Worm (Caenorhabditis elegans) whole organism, mixed stage, embryonic: ENCODE measurements around the gene T04B2.3.
A peak's percentile ranks its signal among the peaks of the same experiment; 100 is the strongest.

ENCODE experiments used
- M03D4.4 ChIP-seq: sonication (generic microtip); optimal IDR thresholded peaks from 2 replicates; lab custom pipeline; 2017; ENCODE audit warnings: mild to moderate bottlenecking, missing genetic modification characterization, missing compliant biosample characterization
- blmp-1 ChIP-seq: fragments of 150-350 bp; optimal IDR thresholded peaks from 2 replicates; lab custom pipeline; 2014; ENCODE audit warnings: missing biosample characterization, missing genetic modification characterization
- ceh-39 ChIP-seq: fragments of 150-350 bp; optimal IDR thresholded peaks from 2 replicates; lab custom pipeline; 2014; ENCODE audit warnings: missing biosample characterization, missing genetic modification characterization
- ceh-43 ChIP-seq: fragments of 200-800 bp; sonication (Bioruptor generic); optimal IDR thresholded peaks from 2 replicates; lab custom pipeline; 2018; ENCODE audit warnings: mild to moderate bottlenecking, missing genetic modification characterization, moderate library complexity, missing compliant biosample characterization
- ceh-83 ChIP-seq: fragments of 200-800 bp; sonication (Bioruptor generic); optimal IDR thresholded peaks from 2 replicates; lab custom pipeline; 2018; ENCODE audit warnings: mild to moderate bottlenecking, missing genetic modification characterization, missing compliant biosample characterization
- ces-1 ChIP-seq: fragments of 150-350 bp; optimal IDR thresholded peaks from 2 replicates; lab custom pipeline; 2014; ENCODE audit warnings: missing biosample characterization, missing genetic modification reagents, missing genetic modification characterization
- drap-1 ChIP-seq: fragments of 200-800 bp; sonication (Bioruptor generic); optimal IDR thresholded peaks from 3 replicates; lab custom pipeline; 2018; ENCODE audit warnings: mild to moderate bottlenecking, missing genetic modification characterization, missing compliant biosample characterization
- elt-1 ChIP-seq: sonication (generic microtip); optimal IDR thresholded peaks from 2 replicates; lab custom pipeline; 2017; ENCODE audit warnings: missing genetic modification characterization, mild to moderate bottlenecking, missing compliant biosample characterization, antibody characterized with exemption, moderate library complexity, borderline replicate concordance; ENCODE audit not compliant: insufficient read depth
- elt-3 ChIP-seq: fragments of 150-350 bp; optimal IDR thresholded peaks from 2 replicates; lab custom pipeline; 2014; ENCODE audit warnings: missing biosample characterization, missing genetic modification characterization
- flh-1 ChIP-seq: fragments of 200-800 bp; sonication (Bioruptor generic); optimal IDR thresholded peaks from 2 replicates; lab custom pipeline; 2018; ENCODE audit warnings: mild to moderate bottlenecking, missing genetic modification characterization, moderate library complexity, missing compliant biosample characterization
- lin-13 ChIP-seq: fragments of 150-350 bp; optimal IDR thresholded peaks from 2 replicates; lab custom pipeline; 2014; ENCODE audit warnings: missing biosample characterization, missing genetic modification characterization
- lin-32 ChIP-seq: fragments of 200-800 bp; sonication (Bioruptor generic); optimal IDR thresholded peaks from 2 replicates; lab custom pipeline; 2018; ENCODE audit warnings: mild to moderate bottlenecking, missing genetic modification characterization, missing compliant biosample characterization
- lsy-2 ChIP-seq: fragments of 150-350 bp; optimal IDR thresholded peaks from 2 replicates; lab custom pipeline; 2014; ENCODE audit warnings: missing biosample characterization, missing genetic modification characterization
- mep-1 ChIP-seq: fragments of 150-350 bp; optimal IDR thresholded peaks from 2 replicates; lab custom pipeline; 2017; ENCODE audit warnings: missing biosample characterization, missing genetic modification reagents, missing genetic modification characterization, inconsistent platforms
- mls-2 ChIP-seq: sonication (generic microtip); optimal IDR thresholded peaks from 2 replicates; lab custom pipeline; 2016; ENCODE audit warnings: mild to moderate bottlenecking, missing genetic modification characterization, moderate library complexity, missing compliant biosample characterization
- nhr-12 ChIP-seq: fragments of 150-350 bp; optimal IDR thresholded peaks from 2 replicates; lab custom pipeline; 2014; ENCODE audit warnings: missing biosample characterization, missing genetic modification characterization
- nhr-28 ChIP-seq: fragments of 150-350 bp; optimal IDR thresholded peaks from 2 replicates; lab custom pipeline; 2014; ENCODE audit warnings: missing biosample characterization, missing genetic modification characterization
- nhr-76 ChIP-seq: sonication (generic microtip); optimal IDR thresholded peaks from 2 replicates; lab custom pipeline; 2017; ENCODE audit warnings: missing biosample characterization, missing genetic modification characterization
- pha-4 ChIP-seq: fragments of 150-350 bp; optimal IDR thresholded peaks from 2 replicates; lab custom pipeline; 2018; ENCODE audit warnings: missing biosample characterization, missing genetic modification reagents, missing genetic modification characterization
- sem-2 ChIP-seq: fragments of 200-800 bp; sonication (Bioruptor generic); optimal IDR thresholded peaks from 2 replicates; lab custom pipeline; 2018; ENCODE audit warnings: mild to moderate bottlenecking, missing genetic modification characterization, missing compliant biosample characterization
- snpc-4 ChIP-seq: fragments of 150-350 bp; optimal IDR thresholded peaks from 2 replicates; lab custom pipeline; 2014; ENCODE audit warnings: missing biosample characterization, missing genetic modification characterization
- sptf-1 ChIP-seq: sonication (generic microtip); optimal IDR thresholded peaks from 2 replicates; lab custom pipeline; 2017; ENCODE audit warnings: mild to moderate bottlenecking, missing genetic modification characterization, moderate library complexity, missing compliant biosample characterization
- tbx-8 ChIP-seq: fragments of 200-800 bp; sonication (Bioruptor generic); optimal IDR thresholded peaks from 2 replicates; lab custom pipeline; 2018; ENCODE audit warnings: mild to moderate bottlenecking, missing genetic modification characterization, moderate library complexity, missing compliant biosample characterization
- unc-120 ChIP-seq: sonication (generic microtip); optimal IDR thresholded peaks from 2 replicates; lab custom pipeline; 2017; ENCODE audit warnings: missing genetic modification characterization, missing compliant biosample characterization; ENCODE audit not compliant: poor library complexity, severe bottlenecking
- unc-39 ChIP-seq: fragments of 150-350 bp; optimal IDR thresholded peaks from 2 replicates; lab custom pipeline; 2014; ENCODE audit warnings: missing biosample characterization, missing genetic modification characterization
- unc-62 ChIP-seq: fragments of 150-350 bp; optimal IDR thresholded peaks from 2 replicates; lab custom pipeline; 2014; ENCODE audit warnings: missing biosample characterization, missing genetic modification reagents, missing genetic modification characterization
- zip-8 ChIP-seq: fragments of 150-350 bp; optimal IDR thresholded peaks from 2 replicates; lab custom pipeline; 2014; ENCODE audit warnings: missing biosample characterization, missing genetic modification characterization

The T04B2.3 gene

DNA sequence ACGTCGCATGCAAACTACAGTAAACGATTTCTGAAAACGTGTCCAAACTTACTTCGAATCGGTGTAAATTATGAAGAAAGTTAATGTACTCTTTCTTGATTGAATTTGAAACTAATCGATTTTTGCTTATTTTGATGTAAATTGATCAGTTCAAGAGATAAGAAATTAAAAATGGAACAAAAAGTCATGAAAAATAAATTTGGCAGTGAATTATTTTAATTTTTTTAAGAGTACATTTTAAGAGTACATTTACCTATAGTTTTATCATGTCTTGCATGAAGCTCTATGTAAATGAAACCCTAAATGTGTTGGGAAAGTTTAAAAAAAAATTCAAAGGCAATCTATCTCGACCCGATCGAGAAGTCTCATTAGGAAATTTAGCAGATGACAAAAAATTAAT is 8.9 kb downstream of the T04B2.3 start, which contains the start of gene T04B2.7:
Gene T04B2.7, minus strand, starts transcription at position 101 of the 400 bp plus-strand sequence.
- TF ChIP-seq nhr-12 (tag; lab: Kevin White, UChicago) (no peak), mep-1 (no peak), unc-62 (no peak)

DNA sequence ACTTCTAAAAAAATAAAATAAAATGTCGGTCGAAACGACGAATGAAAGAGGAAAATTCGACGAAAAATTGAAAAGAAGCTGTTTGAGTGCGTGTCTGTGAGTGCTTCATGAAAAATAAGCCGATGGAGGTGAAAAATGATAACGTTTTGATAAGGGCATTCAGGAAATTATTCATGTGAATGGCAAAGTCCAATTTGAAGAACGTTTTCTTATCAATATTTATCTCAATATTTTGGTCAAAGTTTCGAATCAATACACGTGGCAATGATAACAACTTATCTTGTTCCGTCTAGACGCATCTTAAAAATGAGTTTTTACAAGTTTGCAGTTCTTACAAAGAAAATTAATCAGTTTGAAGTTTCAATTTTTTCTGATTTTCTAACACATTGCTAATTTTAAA is 12.0 kb downstream of the T04B2.3 start:
- TF ChIP-seq sptf-1 (tag; lab: Kevin White, UChicago), result no peak
- no peak for TF ChIP-seq ceh-83 (GFP tag; lab: Kevin White, UChicago)
- TF ChIP-seq unc-120 (tag; lab: Kevin White, UChicago), result no peak
- no peak for TF ChIP-seq zip-8 (tag; lab: Kevin White, UChicago)
- TF ChIP-seq drap-1 (GFP tag; lab: Kevin White, UChicago), result no peak
- TF ChIP-seq lsy-2 (tag; lab: Kevin White, UChicago), result no peak
- TF ChIP-seq M03D4.4, result no peak
- no peak for TF ChIP-seq mep-1
- TF ChIP-seq nhr-76 (tag; lab: Kevin White, UChicago), result no peak

DNA sequence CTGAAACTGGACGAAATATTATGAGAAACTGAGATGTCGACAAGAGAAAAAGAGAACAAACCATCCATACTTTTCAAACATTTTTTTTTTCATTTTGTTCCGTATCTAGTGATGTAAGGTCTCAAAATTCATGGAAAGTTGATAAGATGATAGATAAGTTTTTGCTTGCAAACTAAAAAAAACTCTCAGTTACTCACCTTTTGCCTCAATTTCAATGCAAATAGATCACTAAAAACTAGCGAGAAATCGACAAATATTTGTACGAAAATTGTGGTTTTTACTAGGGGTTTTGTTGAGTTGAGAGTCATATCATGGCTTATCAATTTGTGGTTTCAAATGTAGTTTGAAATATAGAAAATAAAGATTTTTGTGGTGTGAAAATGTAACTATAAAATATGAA is 13.6 kb downstream of the T04B2.3 start:
- TF ChIP-seq snpc-4, result no peak
- TF ChIP-seq ceh-43 (GFP tag; lab: Kevin White, UChicago), result no peak
- no peak for TF ChIP-seq ceh-39 (tag; lab: Kevin White, UChicago)
- no peak for TF ChIP-seq elt-1 (tag; lab: Kevin White, UChicago)
- no peak for TF ChIP-seq nhr-76 (tag; lab: Kevin White, UChicago)
- TF ChIP-seq lin-32 (GFP tag; lab: Kevin White, UChicago), result no peak
- no peak for TF ChIP-seq nhr-28 (tag; lab: Kevin White, UChicago)
- TF ChIP-seq nhr-12 (tag; lab: Kevin White, UChicago), result no peak
- TF ChIP-seq pha-4 (tag; lab: Kevin White, UChicago), result no peak

DNA sequence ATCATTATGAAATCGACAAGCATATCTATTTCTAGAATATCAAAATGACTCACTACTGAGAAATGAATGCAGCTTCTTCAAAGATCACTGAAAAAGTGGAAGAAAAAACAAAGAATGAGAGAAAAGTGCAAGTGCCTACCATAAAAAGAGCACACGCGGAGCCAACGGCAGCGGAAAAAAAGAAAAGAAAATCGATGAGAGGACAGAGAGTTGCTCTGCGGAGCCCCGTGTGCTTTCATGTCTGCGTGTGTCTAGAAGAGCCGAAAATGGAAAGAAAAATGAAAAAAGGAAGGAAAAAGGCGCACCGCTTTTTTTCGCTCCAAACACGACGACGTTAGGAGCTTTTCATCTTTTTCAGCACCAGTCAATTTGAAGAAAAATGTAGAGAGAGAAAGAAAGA is 15.5 kb downstream of the T04B2.3 start, which contains the start of gene ipla-7:
Gene ipla-7, minus strand, starts transcription at position 122 of the 400 bp plus-strand sequence.
- TF ChIP-seq drap-1 (GFP tag; lab: Kevin White, UChicago) (no peak), unc-120 (tag; lab: Kevin White, UChicago) (no peak), flh-1 (GFP tag; lab: Kevin White, UChicago) (no peak), unc-62 (no peak), ces-1 (GFP tag; lab: Kevin White, UChicago) (peak; percentile 22), blmp-1 (no peak)

ce11 chrIV:10063941-10064340 is 16.7 kb downstream of the T04B2.3 start:
- no peak for TF ChIP-seq sptf-1 (tag; lab: Kevin White, UChicago)
- no peak for TF ChIP-seq zip-8 (tag; lab: Kevin White, UChicago)
- no peak for TF ChIP-seq M03D4.4
- TF ChIP-seq ceh-39 (tag; lab: Kevin White, UChicago), result no peak
- TF ChIP-seq nhr-28 (tag; lab: Kevin White, UChicago), result no peak
- TF ChIP-seq nhr-76 (tag; lab: Kevin White, UChicago), result no peak
- TF ChIP-seq unc-39 (tag; lab: Kevin White, UChicago), result no peak

DNA sequence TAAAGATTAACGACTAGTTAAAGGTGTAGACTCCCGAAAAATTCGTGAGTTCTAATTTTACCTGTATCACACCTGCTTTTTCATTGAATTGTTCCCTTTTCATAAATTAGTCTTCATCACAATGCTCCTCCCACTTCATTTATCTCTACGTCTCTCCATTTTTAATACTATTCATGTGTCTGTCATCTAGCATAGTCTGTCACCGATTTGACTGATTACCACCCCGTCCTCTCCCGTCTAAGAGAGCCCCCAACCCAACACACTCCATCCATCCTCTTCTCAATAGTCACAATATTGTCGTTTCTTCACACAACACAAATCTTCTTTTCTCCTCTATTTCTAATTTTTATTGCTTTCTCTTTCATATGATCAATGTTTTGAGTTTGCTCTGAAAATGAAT is 18.0 kb downstream of the T04B2.3 start:
- TF ChIP-seq unc-62 (peak; percentile 98), ceh-39 (tag; lab: Kevin White, UChicago) (no peak), sem-2 (GFP tag; lab: Kevin White, UChicago) (no peak)

ce11 chrIV:10066456-10066855 is 19.2 kb downstream of the T04B2.3 start:
- TF ChIP-seq ceh-43 (GFP tag; lab: Kevin White, UChicago), result no peak
- TF ChIP-seq lsy-2 (tag; lab: Kevin White, UChicago), result no peak
- TF ChIP-seq nhr-28 (tag; lab: Kevin White, UChicago), result no peak
- TF ChIP-seq snpc-4, result no peak
- TF ChIP-seq lin-32 (GFP tag; lab: Kevin White, UChicago), result no peak
- no peak for TF ChIP-seq drap-1 (GFP tag; lab: Kevin White, UChicago)
- no peak for TF ChIP-seq nhr-12 (tag; lab: Kevin White, UChicago)
- TF ChIP-seq unc-62, result no peak
- no peak for TF ChIP-seq nhr-76 (tag; lab: Kevin White, UChicago)
- TF ChIP-seq unc-120 (tag; lab: Kevin White, UChicago), result no peak
- no peak for TF ChIP-seq lin-13 (tag; lab: Kevin White, UChicago)
- no peak for TF ChIP-seq tbx-8
- TF ChIP-seq elt-3 (tag; lab: Kevin White, UChicago), result no peak
- TF ChIP-seq ceh-39 (tag; lab: Kevin White, UChicago), result no peak
- no peak for TF ChIP-seq ceh-83 (GFP tag; lab: Kevin White, UChicago)
- TF ChIP-seq sptf-1 (tag; lab: Kevin White, UChicago), result no peak
- TF ChIP-seq mls-2 (tag; lab: Kevin White, UChicago), result no peak
- TF ChIP-seq sem-2 (GFP tag; lab: Kevin White, UChicago), result no peak
